Fruit fly (Drosophila melanogaster) whole organism, embryonic: ENCODE measurements around the gene CG7568.
A peak's percentile ranks its signal among the peaks of the same experiment; 100 is the strongest.

Experiments used
- Adf1 ChIP-seq: fragments of 200-800 bp; sonication (Bioruptor generic); IDR thresholded peaks from 2 replicates; pipeline ENCODE4 v1.3.6; 2022; ENCODE audit warnings: missing biosample characterization, missing genetic modification characterization
- Awh ChIP-seq: fragments of 200-800 bp; sonication (Bioruptor generic); IDR thresholded peaks from 2 replicates; pipeline ENCODE4, ENCODE4 v1.3.6; 2022; ENCODE audit warnings: missing biosample characterization, missing genetic modification characterization
- B-H1 ChIP-seq: fragments of 200-800 bp; sonication (Bioruptor generic); IDR thresholded peaks from 3 replicates; pipeline ENCODE4 v1.3.6; 2022; ENCODE audit warnings: missing biosample characterization, missing genetic modification characterization
- CG10147 ChIP-seq: fragments of 200-800 bp; sonication (Bioruptor generic); optimal IDR thresholded peaks from 2 replicates; lab custom pipeline; 2019; ENCODE audit warnings: missing biosample characterization, mild to moderate bottlenecking, missing genetic modification characterization, moderate library complexity
- CG1024 ChIP-seq: fragments of 200-800 bp; sonication (Bioruptor generic); IDR thresholded peaks from 2 replicates; pipeline ENCODE4 v1.3.6; 2022; ENCODE audit warnings: missing biosample characterization, missing genetic modification characterization
- CG10267 ChIP-seq: fragments of 200-800 bp; sonication (Bioruptor generic); optimal IDR thresholded peaks from 2 replicates; lab custom pipeline; 2018; ENCODE audit warnings: missing biosample characterization, mild to moderate bottlenecking, missing genetic modification characterization, moderate library complexity
- CG10462 ChIP-seq: fragments of 200-800 bp; sonication (Bioruptor generic); optimal IDR thresholded peaks from 2 replicates; lab custom pipeline; 2016; ENCODE audit warnings: missing biosample characterization, missing genetic modification characterization
- CG11695 ChIP-seq: fragments of 200-800 bp; sonication (Bioruptor generic); IDR thresholded peaks from 3 replicates; pipeline ENCODE4 v1.3.6; 2022; ENCODE audit warnings: missing biosample characterization, missing genetic modification characterization
- CG11696 ChIP-seq: fragments of 200-800 bp; sonication (Bioruptor generic); IDR thresholded peaks from 2 replicates; pipeline ENCODE4 v1.3.6; 2022; ENCODE audit warnings: missing biosample characterization, missing genetic modification characterization
- CG11723 ChIP-seq: fragments of 200-800 bp; sonication (Bioruptor generic); optimal IDR thresholded peaks from 2 replicates; lab custom pipeline; 2017; ENCODE audit warnings: missing biosample characterization, mild to moderate bottlenecking, missing genetic modification characterization
- CG12071 ChIP-seq: fragments of 200-800 bp; sonication (Bioruptor generic); optimal IDR thresholded peaks from 3 replicates; lab custom pipeline; 2018; ENCODE audit warnings: missing biosample characterization, mild to moderate bottlenecking, missing genetic modification characterization
- CG12391 ChIP-seq: fragments of 200-800 bp; sonication (Bioruptor generic); optimal IDR thresholded peaks from 3 replicates; lab custom pipeline; 2018; ENCODE audit warnings: missing biosample characterization, mild to moderate bottlenecking, missing genetic modification characterization, moderate library complexity
- CG13296 ChIP-seq: fragments of 200-800 bp; sonication (Bioruptor generic); optimal IDR thresholded peaks from 3 replicates; lab custom pipeline; 2018; ENCODE audit warnings: missing biosample characterization, mild to moderate bottlenecking, missing genetic modification characterization
- CG14965 ChIP-seq: fragments of 200-800 bp; sonication (Bioruptor generic); optimal IDR thresholded peaks from 2 replicates; lab custom pipeline; 2016; ENCODE audit warnings: missing biosample characterization, missing genetic modification characterization, borderline replicate concordance
- CG15011 ChIP-seq: fragments of 200-800 bp; sonication (Bioruptor generic); optimal IDR thresholded peaks from 3 replicates; lab custom pipeline; 2018; ENCODE audit warnings: missing biosample characterization, mild to moderate bottlenecking, missing genetic modification characterization
- CG17328 ChIP-seq: fragments of 200-800 bp; sonication (Bioruptor generic); IDR thresholded peaks from 2 replicates; pipeline ENCODE4 v1.3.6; 2022; ENCODE audit warnings: missing biosample characterization, missing genetic modification characterization
- CG17361 ChIP-seq: fragments of 200-800 bp; sonication (Bioruptor generic); IDR thresholded peaks from 3 replicates; pipeline ENCODE4 v1.3.6; 2022; ENCODE audit warnings: missing biosample characterization, missing genetic modification characterization
- CG18262 ChIP-seq: fragments of 200-800 bp; optimal IDR thresholded peaks from 3 replicates; lab custom pipeline; 2019; ENCODE audit warnings: missing biosample characterization, mild to moderate bottlenecking, missing genetic modification characterization, moderate library complexity
- CG2712 ChIP-seq: fragments of 200-800 bp; optimal IDR thresholded peaks from 3 replicates; lab custom pipeline; 2019; ENCODE audit warnings: missing biosample characterization, mild to moderate bottlenecking, missing genetic modification characterization, moderate library complexity
- CG3995 ChIP-seq: fragments of 200-800 bp; sonication (Bioruptor generic); optimal IDR thresholded peaks from 3 replicates; lab custom pipeline; 2016; ENCODE audit warnings: missing biosample characterization, missing genetic modification characterization
- CG43689 ChIP-seq: fragments of 200-800 bp; sonication (Bioruptor generic); IDR thresholded peaks from 2 replicates; pipeline ENCODE4 v1.3.6; 2022; ENCODE audit warnings: missing biosample characterization, missing genetic modification characterization
- CG4424 ChIP-seq: fragments of 200-800 bp; sonication (Bioruptor generic); optimal IDR thresholded peaks from 3 replicates; lab custom pipeline; 2016; ENCODE audit warnings: missing biosample characterization, missing genetic modification characterization
- CG4730 ChIP-seq: fragments of 200-800 bp; sonication (Bioruptor generic); IDR thresholded peaks from 2 replicates; pipeline ENCODE4 v1.3.6; 2022; ENCODE audit warnings: missing biosample characterization, missing genetic modification characterization
- CG7372 ChIP-seq: fragments of 200-800 bp; sonication (Bioruptor generic); IDR thresholded peaks from 2 replicates; pipeline ENCODE4 v1.3.6; 2022; ENCODE audit warnings: missing biosample characterization, missing genetic modification characterization
- CG7786 ChIP-seq: fragments of 200-800 bp; sonication (Bioruptor generic); optimal IDR thresholded peaks from 2 replicates; lab custom pipeline; 2016; ENCODE audit warnings: missing biosample characterization, missing genetic modification characterization
- CkIIα-i1 ChIP-seq: fragments of 200-800 bp; sonication (Bioruptor generic); IDR thresholded peaks from 2 replicates; pipeline ENCODE4 v1.3.6; 2022; ENCODE audit warnings: missing biosample characterization, missing genetic modification characterization
- D19B ChIP-seq: fragments of 200-800 bp; sonication (Bioruptor generic); optimal IDR thresholded peaks from 2 replicates; lab custom pipeline; 2017; ENCODE audit warnings: missing biosample characterization, mild to moderate bottlenecking, missing genetic modification characterization
- Drgx ChIP-seq: fragments of 200-800 bp; sonication (Bioruptor generic); IDR thresholded peaks from 2 replicates; pipeline ENCODE4 v1.3.6; 2022; ENCODE audit warnings: missing biosample characterization, missing genetic modification characterization
- Neu2 ChIP-seq: fragments of 200-800 bp; sonication (Bioruptor generic); optimal IDR thresholded peaks from 3 replicates; lab custom pipeline; 2016; ENCODE audit warnings: missing biosample characterization, missing genetic modification characterization, borderline replicate concordance
- Poxn ChIP-seq: fragments of 200-800 bp; sonication (Bioruptor generic); IDR thresholded peaks from 2 replicates; pipeline ENCODE4 v1.3.6; 2022; ENCODE audit warnings: missing biosample characterization, missing genetic modification characterization
- Xrp1 ChIP-seq: fragments of 200-800 bp; sonication (Bioruptor generic); IDR thresholded peaks from 2 replicates; pipeline ENCODE4 v1.3.6; 2022; ENCODE audit warnings: missing biosample characterization, missing genetic modification characterization
- abd-A ChIP-seq: fragments of 200-800 bp; sonication (Bioruptor generic); optimal IDR thresholded peaks from 3 replicates; lab custom pipeline; 2019; ENCODE audit warnings: missing biosample characterization, mild to moderate bottlenecking, missing genetic modification characterization, moderate library complexity
- aop ChIP-seq: fragments of 200-800 bp; sonication (Bioruptor generic); IDR thresholded peaks from 2 replicates; pipeline ENCODE4 v1.3.6; 2022; ENCODE audit warnings: missing biosample characterization, missing genetic modification characterization
- ash1 ChIP-seq: fragments of 200-800 bp; sonication (Bioruptor generic); optimal IDR thresholded peaks from 2 replicates; lab custom pipeline; 2018; ENCODE audit warnings: missing biosample characterization, mild to moderate bottlenecking, missing genetic modification characterization
- az2 ChIP-seq: fragments of 200-800 bp; sonication (Bioruptor generic); optimal IDR thresholded peaks from 3 replicates; lab custom pipeline; 2016; ENCODE audit warnings: missing biosample characterization, missing genetic modification characterization
- eve ChIP-seq, 2 experiments: fragments of >200 bp; optimal IDR thresholded peaks; 2 replicates each; lab custom pipeline; 2017; ENCODE audit warnings: missing biosample characterization in 2 of 2, missing genetic modification characterization in 2 of 2
- ftz-f1 ChIP-seq: fragments of 200-800 bp; sonication (Bioruptor generic); optimal IDR thresholded peaks from 2 replicates; lab custom pipeline; 2016; ENCODE audit warnings: missing biosample characterization, missing genetic modification characterization
- gce ChIP-seq: fragments of 200-800 bp; sonication (Bioruptor generic); IDR thresholded peaks from 3 replicates; pipeline ENCODE4 v1.3.6; 2022; ENCODE audit warnings: missing biosample characterization, missing genetic modification characterization
- grn ChIP-seq: fragments of 200-800 bp; sonication (Bioruptor generic); optimal IDR thresholded peaks from 3 replicates; lab custom pipeline; 2017; ENCODE audit warnings: missing biosample characterization, missing genetic modification characterization
- gsb ChIP-seq: fragments of 200-800 bp; sonication (Bioruptor generic); IDR thresholded peaks from 2 replicates; pipeline ENCODE4 v1.3.6; 2022; ENCODE audit warnings: missing biosample characterization, missing genetic modification characterization
- lmd ChIP-seq: fragments of 200-800 bp; sonication (Bioruptor generic); IDR thresholded peaks from 2 replicates; pipeline ENCODE4 v1.3.6; 2022; ENCODE audit warnings: missing biosample characterization, missing genetic modification characterization
- nmo ChIP-seq: fragments of 200-800 bp; sonication (Bioruptor generic); optimal IDR thresholded peaks from 2 replicates; lab custom pipeline; 2018; ENCODE audit warnings: missing biosample characterization, mild to moderate bottlenecking, missing genetic modification characterization, moderate library complexity
- peb ChIP-seq: fragments of 200-800 bp; sonication (Bioruptor generic); IDR thresholded peaks from 2 replicates; pipeline ENCODE4 v1.3.6; 2022; ENCODE audit warnings: missing biosample characterization, missing genetic modification characterization
- pho ChIP-seq: fragments of 200-800 bp; sonication (Bioruptor generic); optimal IDR thresholded peaks from 2 replicates; lab custom pipeline; 2016; ENCODE audit warnings: missing biosample characterization, missing genetic modification characterization
- pita ChIP-seq: fragments of 200-800 bp; sonication (Bioruptor generic); optimal IDR thresholded peaks from 2 replicates; lab custom pipeline; 2017; ENCODE audit warnings: missing biosample characterization, mild to moderate bottlenecking, missing genetic modification characterization
- sim ChIP-seq: fragments of 200-800 bp; sonication (Bioruptor generic); IDR thresholded peaks from 2 replicates; pipeline ENCODE4 v1.3.6; 2022; ENCODE audit warnings: missing biosample characterization, missing genetic modification characterization
- sisA ChIP-seq: fragments of 200-800 bp; sonication (Bioruptor generic); IDR thresholded peaks from 2 replicates; pipeline ENCODE4 v1.3.6; 2022; ENCODE audit warnings: missing biosample characterization, missing genetic modification characterization
- slou ChIP-seq: fragments of 200-800 bp; sonication (Bioruptor generic); optimal IDR thresholded peaks from 3 replicates; lab custom pipeline; 2016; ENCODE audit warnings: missing biosample characterization, missing genetic modification characterization
- twi ChIP-seq: fragments of 200-800 bp; optimal IDR thresholded peaks from 2 replicates; lab custom pipeline; 2019; ENCODE audit warnings: missing biosample characterization, mild to moderate bottlenecking, missing genetic modification characterization, moderate library complexity
- yki ChIP-seq: fragments of >200 bp; optimal IDR thresholded peaks from 3 replicates; lab custom pipeline; 2018
- zf30C ChIP-seq: fragments of 200-800 bp; sonication (Bioruptor generic); optimal IDR thresholded peaks from 3 replicates; lab custom pipeline; 2018; ENCODE audit warnings: missing biosample characterization, mild to moderate bottlenecking, missing genetic modification characterization
- zfh2 ChIP-seq: fragments of 200-800 bp; sonication (Bioruptor generic); optimal IDR thresholded peaks from 2 replicates; lab custom pipeline; 2016; ENCODE audit warnings: missing biosample characterization, missing genetic modification characterization

CG7568 gene

DNA sequence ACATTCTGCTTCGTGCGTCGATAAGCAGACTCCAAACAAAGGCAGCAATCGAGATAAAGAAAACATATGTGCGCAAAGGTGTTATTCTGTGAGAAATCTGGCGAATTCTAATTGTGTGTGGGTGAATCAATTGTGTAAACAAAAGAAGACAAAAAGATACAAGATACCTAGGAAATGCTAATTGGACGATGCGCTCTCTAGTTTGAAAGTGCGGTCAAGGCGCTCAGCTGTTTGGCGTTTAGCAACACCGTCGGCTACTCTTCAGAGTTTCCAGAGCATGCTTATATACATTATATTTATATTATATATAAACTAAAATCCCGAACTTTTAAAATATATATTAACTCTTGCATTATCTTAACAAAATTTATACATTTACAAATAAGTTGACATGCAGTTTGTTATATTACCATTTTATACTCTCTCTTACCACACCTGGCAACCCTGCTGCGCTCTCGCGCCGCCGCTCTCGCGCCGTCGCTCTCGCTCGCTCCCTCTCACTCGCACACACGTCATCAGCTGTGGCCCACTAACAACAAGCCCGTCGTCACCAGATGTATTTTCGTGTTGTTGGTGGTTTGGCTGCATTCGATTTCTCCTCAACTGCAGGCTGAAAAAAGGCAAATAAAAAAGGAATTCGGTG is 18.0 kb upstream of the CG7568 start, which contains the start of gene CG1907 (continued):
- TF ChIP-seq CG11696 (GFP tag; lab: Robert Waterston, UW) (peak; percentile 94), pho (GFP tag; lab: Kevin White, UChicago) (peak; percentile 70), aop (GFP tag; lab: Robert Waterston, UW) (peak; percentile 88), yki (peak; percentile 89), CkIIα-i1 (GFP tag; lab: Robert Waterston, UW) (peak; percentile 94), ftz-f1 (GFP tag; lab: Kevin White, UChicago) (peak; percentile 87), zf30C (GFP tag; lab: Kevin White, UChicago) (no peak), gsb (GFP tag; lab: Robert Waterston, UW) (peak; percentile 96), peb (GFP tag; lab: Robert Waterston, UW) (peak; percentile 97), CG14965 (GFP tag; lab: Kevin White, UChicago) (no peak), sisA (peak; percentile 97), zfh2 (GFP tag; lab: Kevin White, UChicago) (peak; percentile 78), CG17361 (GFP tag; lab: Robert Waterston, UW) (peak; percentile 99), CG3995 (peak; percentile 76), Drgx (GFP tag; lab: Robert Waterston, UW) (peak; percentile 98), CG4730 (peak; percentile 97), CG10462 (peak; percentile 96), CG15011 (GFP tag; lab: Kevin White, UChicago) (peak; percentile 96), nmo (GFP tag; lab: Kevin White, UChicago) (peak; percentile 99), Adf1 (peak; percentile 87), lmd (GFP tag; lab: Robert Waterston, UW) (peak; percentile 98), Poxn (GFP tag; lab: Robert Waterston, UW) (peak; percentile 90), Neu2 (GFP tag; lab: Kevin White, UChicago) (no peak), CG13296 (GFP tag; lab: Kevin White, UChicago) (peak; percentile 98), CG11695 (GFP tag; lab: Robert Waterston, UW) (peak; percentile 99), CG43689 (GFP tag; lab: Robert Waterston, UW) (peak; percentile 97), Awh (peak; percentile 99), CG18262 (tag; lab: Kevin White, UChicago) (peak; percentile 99), CG17328 (GFP tag; lab: Robert Waterston, UW) (peak; percentile 99), CG7372 (peak; percentile 98), D19B (GFP tag; lab: Kevin White, UChicago) (peak; percentile 94), az2 (GFP tag; lab: Kevin White, UChicago) (peak; percentile 97), gce (peak; percentile 97), grn (peak; percentile 69), ash1 (GFP tag; lab: Kevin White, UChicago) (peak; percentile 53), slou (GFP tag; lab: Kevin White, UChicago) (peak; percentile 93), CG2712 (peak; percentile 99), twi (tag; lab: Kevin White, UChicago) (peak; percentile 97), CG12071 (GFP tag; lab: Kevin White, UChicago) (peak; percentile 90), sim (GFP tag; lab: Robert Waterston, UW) (peak; percentile 98), pita (no peak), CG10147 (GFP tag; lab: Kevin White, UChicago) (peak; percentile 97), CG1024 (GFP tag; lab: Robert Waterston, UW) (peak; percentile 97), Xrp1 (GFP tag; lab: Robert Waterston, UW) (peak; percentile 99), CG11723 (peak; percentile 98), CG7786 (GFP tag; lab: Kevin White, UChicago) (peak; percentile 80), abd-A (tag; lab: Kevin White, UChicago) (peak; percentile 90), eve (GFP tag; optimal IDR thresholded peaks at IDR 0.05; lab: Kevin White, UChicago) (peak in 1 of 2 experiments; percentile 81), B-H1 (GFP tag; lab: Robert Waterston, UW) (peak; percentile 97), CG10267 (tag; lab: Kevin White, UChicago) (peak; percentile 99), CG12391 (tag; lab: Kevin White, UChicago) (peak; percentile 99), CG4424 (peak; percentile 98)
